Worm (Caenorhabditis elegans): ENCODE results near the gene cpr-5.
A peak's percentile ranks its signal among the peaks of the same experiment; 100 is the strongest.

cpr-5 gene

DNA sequence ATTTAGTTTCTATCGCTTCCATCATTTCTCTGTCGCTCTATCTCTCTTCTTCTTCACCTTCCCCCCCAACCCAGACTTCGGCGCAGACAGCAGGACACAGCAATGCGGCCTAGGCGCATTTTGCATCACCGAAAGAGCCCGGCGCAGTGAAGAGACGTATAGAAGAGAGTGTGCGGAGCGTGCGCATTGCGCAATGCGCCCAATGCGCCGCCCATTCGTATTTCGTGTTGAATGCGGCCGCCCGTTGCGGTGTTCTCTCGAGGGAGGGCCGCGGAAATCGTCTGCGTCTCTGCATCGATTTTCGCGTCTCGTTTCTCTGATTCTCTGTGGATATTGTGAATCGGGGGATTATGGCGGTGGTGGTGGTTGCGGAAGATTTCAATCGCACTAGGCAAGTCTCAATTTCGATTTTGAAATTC is 17.5 kb upstream of the cpr-5 start (continued):
- TF ChIP-seq snpc-4 (tag; optimal IDR thresholded peaks at IDR 0.05) (peak; percentile 88), aha-1 (tag; optimal IDR thresholded peaks at IDR 0.05) (peak; percentile 88), dsc-1 (tag; optimal IDR thresholded peaks at IDR 0.05) (peak; percentile 100), fos-1 (tag; optimal IDR thresholded peaks at IDR 0.05) (peak; percentile 93), C16A3.4 (tag; optimal IDR thresholded peaks at IDR 0.05) (peak; percentile 90), tlp-1 (tag; optimal IDR thresholded peaks at IDR 0.05) (no peak), zag-1 (tag; optimal IDR thresholded peaks at IDR 0.05) (peak; percentile 93), mef-2 (tag; optimal IDR thresholded peaks at IDR 0.05) (peak; percentile 90), unc-30 (tag; optimal IDR thresholded peaks at IDR 0.05) (peak; percentile 77), unc-86 (tag; optimal IDR thresholded peaks at IDR 0.05) (peak; percentile 100), hlh-4 (tag; optimal IDR thresholded peaks at IDR 0.05) (peak; percentile 86), nhr-76 (tag; optimal IDR thresholded peaks at IDR 0.05) (peak; percentile 59), sptf-1 (tag; optimal IDR thresholded peaks at IDR 0.05) (no peak), elt-2 (tag; optimal IDR thresholded peaks at IDR 0.05) (peak; percentile 98), egl-13 (tag; optimal IDR thresholded peaks at IDR 0.05) (peak; percentile 100), ces-1 (GFP tag; optimal IDR thresholded peaks at IDR 0.05) (peak; percentile 91), swsn-7 (tag; optimal IDR thresholded peaks at IDR 0.05) (peak; percentile 100), dpl-1 (GFP tag; optimal IDR thresholded peaks at IDR 0.05) (peak; percentile 63 to 77 (median 66)), mdl-1 (tag; optimal IDR thresholded peaks at IDR 0.05) (peak; percentile 10 to 94), nhr-11 (tag; optimal IDR thresholded peaks at IDR 0.05) (peak; percentile 97), mab-9 (GFP tag; IDR thresholded peaks at IDR 0.05) (peak; percentile 96), ceh-90 (tag; optimal IDR thresholded peaks at IDR 0.05) (no peak), skn-1 (tag; optimal IDR thresholded peaks at IDR 0.05) (peak; percentile 88), lin-39 (tag; optimal IDR thresholded peaks at IDR 0.05) (peak; percentile 88), nhr-71 (tag; optimal IDR thresholded peaks at IDR 0.05) (peak; percentile 100), jun-1 (tag; optimal IDR thresholded peaks at IDR 0.05) (peak; percentile 98), blmp-1 (tag; optimal IDR thresholded peaks at IDR 0.05) (peak; percentile 82), unc-130 (tag; optimal IDR thresholded peaks at IDR 0.05) (peak; percentile 97), lin-14 (GFP tag; optimal IDR thresholded peaks at IDR 0.05) (peak; percentile 100), ztf-4 (tag; optimal IDR thresholded peaks at IDR 0.05) (peak; percentile 97), nhr-84 (tag; optimal IDR thresholded peaks at IDR 0.05) (no peak), efl-1 (optimal IDR thresholded peaks at IDR 0.05) (peak; percentile 89 to 94), efl-1 (GFP tag; optimal IDR thresholded peaks at IDR 0.05 in 1 of 2) (peak; percentile 61 to 97), aly-2 (tag; optimal IDR thresholded peaks at IDR 0.05) (peak; percentile 80)

- TF ChIP-seq rnt-1 (tag; optimal IDR thresholded peaks at IDR 0.05) (no peak), fkh-4 (tag; optimal IDR thresholded peaks at IDR 0.05; ENCODE audit: borderline replicate concordance) (no peak), nhr-19 (GFP tag; conservative IDR thresholded peaks at IDR 0.05) (no peak), ceh-88 (GFP tag; IDR thresholded peaks at IDR 0.05) (no peak), lin-13 (GFP tag; optimal IDR thresholded peaks at IDR 0.05) (peak; percentile 7), mab-9 (GFP tag; IDR thresholded peaks at IDR 0.05) (no peak), pqm-1 (tag; optimal IDR thresholded peaks at IDR 0.05) (no peak), mef-2 (tag; optimal IDR thresholded peaks at IDR 0.05) (no peak), hpl-2 (GFP tag; optimal IDR thresholded peaks at IDR 0.05) (no peak), lir-3 (tag; optimal IDR thresholded peaks at IDR 0.05; ENCODE audit: poor library complexity) (no peak), egl-13 (tag; optimal IDR thresholded peaks at IDR 0.05) (no peak), ztf-11 (tag; optimal IDR thresholded peaks at IDR 0.05) (no peak), aha-1 (tag; optimal IDR thresholded peaks at IDR 0.05) (no peak), nhr-90 (tag; optimal IDR thresholded peaks at IDR 0.05; ENCODE audit: poor library complexity) (no peak), aly-2 (tag; optimal IDR thresholded peaks at IDR 0.05) (no peak), nhr-76 (tag; optimal IDR thresholded peaks at IDR 0.05) (no peak), ama-1 (optimal IDR thresholded peaks at IDR 0.05) (no peak), unc-86 (tag; optimal IDR thresholded peaks at IDR 0.05) (no peak), snu-23 (GFP tag; optimal IDR thresholded peaks at IDR 0.05) (peak; percentile 52), tbx-2 (tag; optimal IDR thresholded peaks at IDR 0.05) (no peak), nhr-47 (tag; optimal IDR thresholded peaks at IDR 0.05) (peak; percentile 64), swsn-7 (tag; optimal IDR thresholded peaks at IDR 0.05) (peak; percentile 32), hlh-17 (GFP tag; optimal IDR thresholded peaks at IDR 0.05; ENCODE audit: borderline replicate concordance) (no peak), jun-1 (tag; optimal IDR thresholded peaks at IDR 0.05) (no peak), lsy-2 (tag; optimal IDR thresholded peaks at IDR 0.05) (peak; percentile 4 to 19), blmp-1 (tag; optimal IDR thresholded peaks at IDR 0.05) (no peak), elt-2 (tag; optimal IDR thresholded peaks at IDR 0.05) (no peak), unc-130 (tag; optimal IDR thresholded peaks at IDR 0.05) (no peak), nhr-71 (tag; optimal IDR thresholded peaks at IDR 0.05) (peak; percentile 66)
Measured at ce11 chrV:1149734-1150669, 16.2 kb upstream of the cpr-5 start.

Measured in whole organism, L1 larva.